Fruit fly (Drosophila melanogaster): Measurements from ENCODE around the gene IntS12.
A peak's percentile ranks its signal among the peaks of the same experiment; 100 is the strongest.

The IntS12 gene

dm6 chr3R:26890088-26890487 is 26.9 kb downstream of the IntS12 start (continued):
- no peak for TF ChIP-seq Ets96B (tag; optimal IDR thresholded peaks at IDR 0.05)
- peak; percentile 53 for TF ChIP-seq CG15336 (GFP tag; IDR thresholded peaks at IDR 0.05)
- TF ChIP-seq CG6854 (GFP tag; optimal IDR thresholded peaks at IDR 0.05): no peak

DNA sequence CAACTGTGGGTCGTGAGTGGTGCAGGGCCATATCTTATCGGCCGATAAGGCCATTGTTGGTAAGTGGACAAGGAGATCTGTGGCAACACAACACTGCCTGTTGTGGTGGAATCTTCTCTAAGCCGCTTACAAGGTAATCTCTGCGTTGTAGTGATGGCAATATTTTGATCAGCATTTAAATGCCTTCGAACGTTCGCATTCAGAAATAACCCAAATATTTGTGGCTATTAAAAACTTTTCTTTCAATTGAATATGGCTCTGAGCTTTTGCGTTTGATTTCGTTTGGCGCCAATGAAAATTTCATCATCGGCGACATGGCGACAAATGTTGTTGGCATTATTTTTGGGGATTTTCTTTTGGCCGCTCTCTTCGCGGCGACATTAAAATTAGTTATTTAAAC is 27.3 kb downstream of the IntS12 start:
- TF ChIP-seq CG32006 (GFP tag; optimal IDR thresholded peaks at IDR 0.05) (no peak), CG8119 (GFP tag; IDR thresholded peaks at IDR 0.05) (0 out of 3 replicates have a peak, but pooled peaks have one; percentile 9), svp (GFP tag) (no peak), Gug (GFP tag; IDR thresholded peaks at IDR 0.05) (0 out of 2 replicates have a peak, but pooled peaks have one; percentile 1)

dm6 chr3R:26892764-26893163 is 29.6 kb downstream of the IntS12 start:
- peak; percentile 71 for TF ChIP-seq eg (GFP tag; IDR thresholded peaks at IDR 0.05)
- TF ChIP-seq Hr4 (GFP tag; optimal IDR thresholded peaks at IDR 0.05): peak; percentile 57
- TF ChIP-seq CG31627 (GFP tag; optimal IDR thresholded peaks at IDR 0.05): peak; percentile 70
- peak; percentile 20 for TF ChIP-seq CG9139 (GFP tag; optimal IDR thresholded peaks at IDR 0.05)
- peak; percentile 66 for TF ChIP-seq CG8119 (GFP tag; IDR thresholded peaks at IDR 0.05)
- TF ChIP-seq OdsH (GFP tag; optimal IDR thresholded peaks at IDR 0.05): peak; percentile 61
- peak; percentile 46 for TF ChIP-seq Smox (GFP tag; optimal IDR thresholded peaks at IDR 0.05)
- TF ChIP-seq Ets96B (tag; optimal IDR thresholded peaks at IDR 0.05): peak; percentile 56
- TF ChIP-seq acj6 (GFP tag; optimal IDR thresholded peaks at IDR 0.05): peak; percentile 53
- TF ChIP-seq spab (GFP tag; optimal IDR thresholded peaks at IDR 0.05): no peak
- no peak for TF ChIP-seq Lpt (GFP tag; optimal IDR thresholded peaks at IDR 0.05)
- peak; percentile 54 for TF ChIP-seq Met (GFP tag; optimal IDR thresholded peaks at IDR 0.05)
- peak; percentile 17 for TF ChIP-seq CG6276 (GFP tag; optimal IDR thresholded peaks at IDR 0.05)
- TF ChIP-seq CG6163 (GFP tag; IDR thresholded peaks at IDR 0.05): peak; percentile 61; the same call in 2 of the 3 replicates
- peak; percentile 72 for TF ChIP-seq CG15336 (GFP tag; IDR thresholded peaks at IDR 0.05)
- TF ChIP-seq Blimp-1 (GFP tag; optimal IDR thresholded peaks at IDR 0.05): no peak
- no peak for TF ChIP-seq dac (GFP tag; optimal IDR thresholded peaks at IDR 0.05)
- peak; percentile 67 for TF ChIP-seq pdm3 (GFP tag; optimal IDR thresholded peaks at IDR 0.05)
- TF ChIP-seq lz (GFP tag; optimal IDR thresholded peaks at IDR 0.05): peak; percentile 60
- peak; percentile 54 for TF ChIP-seq Sox15 (GFP tag; optimal IDR thresholded peaks at IDR 0.05)
- peak; percentile 42 for TF ChIP-seq dsx (GFP tag; optimal IDR thresholded peaks at IDR 0.05; ENCODE audit: poor library complexity, severe bottlenecking)
- peak; percentile 11 for TF ChIP-seq achi (GFP tag; optimal IDR thresholded peaks at IDR 0.05)
- TF ChIP-seq Sox102F (GFP tag; optimal IDR thresholded peaks at IDR 0.05): peak; percentile 67
- TF ChIP-seq vri (GFP tag; optimal IDR thresholded peaks at IDR 0.05): peak; percentile 35
- no peak for TF ChIP-seq Hr38 (GFP tag; optimal IDR thresholded peaks at IDR 0.05)
- peak; percentile 59 for TF ChIP-seq CG10631 (GFP tag; optimal IDR thresholded peaks at IDR 0.05)
- TF ChIP-seq cyc (GFP tag; optimal IDR thresholded peaks at IDR 0.05): no peak
- TF ChIP-seq CG10669 (GFP tag; optimal IDR thresholded peaks at IDR 0.05): peak; percentile 4
- TF ChIP-seq CG6808 (GFP tag; optimal IDR thresholded peaks at IDR 0.05): no peak
- peak; percentile 92 for TF ChIP-seq Eip78C (GFP tag)
- no peak for TF ChIP-seq Gug (GFP tag; IDR thresholded peaks at IDR 0.05)
- peak; percentile 46 for TF ChIP-seq CG3032 (tag; optimal IDR thresholded peaks at IDR 0.05)
- TF ChIP-seq CG1621 (tag; optimal IDR thresholded peaks at IDR 0.05): peak; percentile 60
- no peak for TF ChIP-seq CG16779 (tag; optimal IDR thresholded peaks at IDR 0.05)
- TF ChIP-seq Eip75B (GFP tag; optimal IDR thresholded peaks at IDR 0.05): peak; percentile 53
- peak; percentile 12 to 40 for TF ChIP-seq salr (GFP tag; optimal IDR thresholded peaks at IDR 0.05)
- TF ChIP-seq topi (GFP tag; optimal IDR thresholded peaks at IDR 0.05): peak; percentile 43
- TF ChIP-seq Hr39 (GFP tag; optimal IDR thresholded peaks at IDR 0.05): peak; percentile 74
- peak; percentile 36 for TF ChIP-seq Ets21C (GFP tag; optimal IDR thresholded peaks at IDR 0.05)
- TF ChIP-seq net (GFP tag; optimal IDR thresholded peaks at IDR 0.05): peak; percentile 62
- no peak for TF ChIP-seq fd85E (GFP tag; optimal IDR thresholded peaks at IDR 0.05)
- TF ChIP-seq CG3919 (GFP tag; optimal IDR thresholded peaks at IDR 0.05): no peak
- peak; percentile 51 for TF ChIP-seq CG8632 (GFP tag; optimal IDR thresholded peaks at IDR 0.05)
- TF ChIP-seq CG7368 (GFP tag; optimal IDR thresholded peaks at IDR 0.05): no peak
- 0 out of 2 replicates have a peak, but pooled peaks have one; percentile 21 for TF ChIP-seq CG11294 (GFP tag; IDR thresholded peaks at IDR 0.05)

Data from whole organism, prepupa.